Worm (Caenorhabditis elegans) whole organism, early embryonic: Measurements from ENCODE around the gene K04A8.1.

Source experiments
- B0310.2 ChIP-seq: sonication (generic microtip); optimal IDR thresholded peaks from 2 replicates; lab custom pipeline; 2016; ENCODE audit warnings: mild to moderate bottlenecking, missing genetic modification characterization, missing compliant biosample characterization
- F13C5.2 ChIP-seq: sonication (generic microtip); optimal IDR thresholded peaks from 2 replicates; lab custom pipeline; 2017; ENCODE audit warnings: mild to moderate bottlenecking, missing genetic modification characterization, inconsistent platforms, missing compliant biosample characterization
- ama-1 ChIP-seq: fragments of 150-350 bp; optimal IDR thresholded peaks from 2 replicates; lab custom pipeline; 2014
- ceh-13 ChIP-seq: fragments of 200-800 bp; sonication (Bioruptor generic); optimal IDR thresholded peaks from 2 replicates; lab custom pipeline; 2018; ENCODE audit warnings: mild to moderate bottlenecking, missing genetic modification characterization, missing compliant biosample characterization
- ets-7 ChIP-seq: sonication (generic microtip); optimal IDR thresholded peaks from 2 replicates; lab custom pipeline; 2016; ENCODE audit warnings: missing genotype, missing genetic modification characterization, missing compliant biosample characterization
- flt-1 ChIP-seq: fragments of 200-800 bp; sonication (Bioruptor generic); IDR thresholded peaks from 2 replicates; pipeline ENCODE4 v1.3.6; 2022; ENCODE audit warnings: missing genetic modification characterization, missing compliant biosample characterization
- hmg-4 ChIP-seq: fragments of 200-800 bp; sonication (Bioruptor generic); optimal IDR thresholded peaks from 2 replicates; lab custom pipeline; 2018; ENCODE audit warnings: mild to moderate bottlenecking, missing genetic modification characterization, missing compliant biosample characterization
- hnd-1 ChIP-seq: sonication (generic microtip); optimal IDR thresholded peaks from 2 replicates; lab custom pipeline; 2016; ENCODE audit warnings: missing genetic modification characterization, missing compliant biosample characterization
- sea-1 ChIP-seq: fragments of 200-800 bp; sonication (Bioruptor generic); conservative IDR thresholded peaks from 2 replicates; pipeline ENCODE4 v1.3.6; 2022; ENCODE audit warnings: missing genetic modification characterization, missing compliant biosample characterization
- tra-4 ChIP-seq: sonication (generic microtip); optimal IDR thresholded peaks from 2 replicates; lab custom pipeline; 2017; ENCODE audit warnings: missing genetic modification characterization, missing compliant biosample characterization

ce11 chrV:6611058-6611457 lies 44.9 kb downstream of the K04A8.1 start, which contains the start of gene gon-14:
- no peak for TF ChIP-seq tra-4 (tag; lab: Kevin White, UChicago)
- no peak for TF ChIP-seq ama-1 (lab: Kevin White, UChicago)
- TF ChIP-seq F13C5.2 (tag; lab: Kevin White, UChicago) = no peak
- no peak for TF ChIP-seq hnd-1
- no peak for TF ChIP-seq hmg-4 (GFP tag; lab: Kevin White, UChicago)
- TF ChIP-seq ceh-13 = no peak
- TF ChIP-seq ets-7 (tag; lab: Kevin White, UChicago) = no peak
- TF ChIP-seq B0310.2 = no peak
- TF ChIP-seq sea-1 (GFP tag; lab: Robert Waterston, UW) = no peak
- no peak for TF ChIP-seq flt-1
